Fruit fly (Drosophila melanogaster): ENCODE measurements around the gene IFT57.

DNA sequence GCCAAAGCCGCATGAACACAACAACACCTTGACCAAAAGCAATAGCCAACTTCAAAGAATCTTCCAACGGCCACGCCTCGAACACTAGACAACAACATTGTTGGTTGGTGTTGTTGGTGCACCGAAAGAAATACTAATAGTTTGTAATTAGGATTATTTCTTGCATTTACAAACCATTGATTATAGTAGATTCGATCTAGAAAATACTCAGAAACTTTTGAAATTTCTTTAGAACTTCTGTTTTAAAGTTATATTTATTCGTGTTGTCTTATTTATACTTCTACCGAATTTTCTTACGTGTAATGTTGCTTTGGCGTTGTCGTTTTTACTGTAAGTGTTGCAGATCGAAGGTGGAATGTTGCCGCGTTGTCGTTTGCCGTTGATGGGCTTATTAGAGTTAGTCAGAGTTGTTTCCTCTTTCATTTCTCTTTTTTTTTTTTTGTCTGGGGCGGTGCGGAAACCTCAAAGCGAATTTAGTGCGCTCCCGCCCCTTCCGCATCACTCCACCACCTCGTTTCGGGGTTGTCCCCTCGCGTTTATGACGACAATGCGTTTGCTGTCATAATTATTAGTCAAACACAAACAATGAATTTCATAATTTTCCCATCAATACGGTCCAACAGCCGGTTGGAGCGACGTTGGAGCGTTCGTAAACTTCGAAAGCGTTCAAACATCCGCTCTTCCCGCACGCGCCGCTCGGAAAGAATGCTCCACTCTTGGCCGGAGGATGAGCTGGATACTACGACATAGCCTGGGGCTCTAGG, 45.3 kb downstream of the IFT57 start, which contains the start of gene CG43815:
- TF ChIP-seq CTCF (optimal IDR thresholded peaks at IDR 0.05) (no peak), CG8478 (optimal IDR thresholded peaks at IDR 0.05) (no peak)
